Fruit fly (Drosophila melanogaster) whole organism, wandering third instar larva: ENCODE measurements around the gene mag.

Experiments used
- CG9705 ChIP-seq: fragments of 200-800 bp; sonication (Bioruptor generic); optimal IDR thresholded peaks from 2 replicates; lab custom pipeline; 2018; ENCODE audit warnings: missing biosample characterization, mild to moderate bottlenecking, missing genetic modification characterization
- Dif ChIP-seq: fragments of 200-275, 200-300 bp; sonication (Bioruptor generic); optimal IDR thresholded peaks from 2 replicates; lab custom pipeline; 2018; ENCODE audit warnings: missing biosample characterization, missing genetic modification characterization; ENCODE audit not compliant: partially characterized antibody
- Hr78 ChIP-seq: fragments of >200 bp; optimal IDR thresholded peaks from 2 replicates; lab custom pipeline; 2017; ENCODE audit warnings: missing biosample characterization, missing genetic modification characterization
- Mio ChIP-seq: sonication (Bioruptor generic); optimal IDR thresholded peaks from 2 replicates; lab custom pipeline; 2016; ENCODE audit warnings: missing biosample characterization, missing genetic modification characterization
- OdsH ChIP-seq: fragments of 200-800 bp; sonication (Bioruptor generic); optimal IDR thresholded peaks from 2 replicates; lab custom pipeline; 2016; ENCODE audit warnings: missing biosample characterization, mild to moderate bottlenecking, missing genetic modification characterization
- fru ChIP-seq: fragments of 200-800 bp; sonication (Bioruptor generic); optimal IDR thresholded peaks from 3 replicates; lab custom pipeline; 2016; ENCODE audit warnings: missing biosample characterization, mild to moderate bottlenecking, missing genetic modification characterization
- jim ChIP-seq: fragments of 175-275, 200-325 bp; sonication (Bioruptor generic); optimal IDR thresholded peaks from 2 replicates; lab custom pipeline; 2016; ENCODE audit warnings: missing biosample characterization, mild to moderate bottlenecking, missing genetic modification characterization
- usp ChIP-seq: fragments of >200 bp; optimal IDR thresholded peaks from 2 replicates; lab custom pipeline; 2017; ENCODE audit warnings: missing biosample characterization, missing genetic modification characterization

dm6 chr3L:20431619-20432018 lies 28.9 kb upstream of the mag start:
- TF ChIP-seq jim (GFP tag; lab: Kevin White, UChicago) (no peak), Dif (GFP tag; lab: Kevin White, UChicago) (no peak), fru (GFP tag; lab: Kevin White, UChicago) (no peak), CG9705 (GFP tag; lab: Kevin White, UChicago) (no peak), usp (GFP tag; lab: Kevin White, UChicago) (no peak), Mio (no peak), OdsH (GFP tag; lab: Kevin White, UChicago) (no peak), Hr78 (no peak)
